Fruit fly (Drosophila melanogaster) whole organism, wandering third instar larva: ENCODE results near the gene Pdha.

Experiments used
- Abd-B ChIP-seq: fragments of >200 bp; optimal IDR thresholded peaks from 2 replicates; lab custom pipeline; 2017; ENCODE audit warnings: missing biosample characterization, missing genetic modification characterization
- CG32264 ChIP-seq: fragments of 200-800 bp; sonication (Bioruptor generic); optimal IDR thresholded peaks from 2 replicates; lab custom pipeline; 2016; ENCODE audit warnings: missing biosample characterization, missing genetic modification characterization
- CrebA ChIP-seq: fragments of 200-800 bp; sonication (Bioruptor generic); optimal IDR thresholded peaks from 2 replicates; lab custom pipeline; 2016; ENCODE audit warnings: missing biosample characterization, mild to moderate bottlenecking, missing genetic modification characterization, borderline replicate concordance
- Dfd ChIP-seq: fragments of >200 bp; optimal IDR thresholded peaks from 2 replicates; lab custom pipeline; 2017; ENCODE audit warnings: missing biosample characterization, missing genetic modification characterization
- Dif ChIP-seq: fragments of 200-275, 200-300 bp; sonication (Bioruptor generic); optimal IDR thresholded peaks from 2 replicates; lab custom pipeline; 2018; ENCODE audit warnings: missing biosample characterization, missing genetic modification characterization; ENCODE audit not compliant: partially characterized antibody
- GATAd ChIP-seq: sonication (Bioruptor generic); optimal IDR thresholded peaks from 2 replicates; lab custom pipeline; 2016; ENCODE audit warnings: missing biosample characterization, missing genetic modification characterization
- HLH106 ChIP-seq: fragments of 200-800 bp; optimal IDR thresholded peaks from 3 replicates; lab custom pipeline; 2019; ENCODE audit warnings: missing biosample characterization, mild to moderate bottlenecking, missing genetic modification characterization, moderate library complexity
- Hnf4 ChIP-seq: fragments of 200-800 bp; sonication (Bioruptor generic); optimal IDR thresholded peaks from 2 replicates; lab custom pipeline; 2016; ENCODE audit warnings: missing biosample characterization, mild to moderate bottlenecking, missing genetic modification characterization
- Hr78 ChIP-seq: fragments of >200 bp; optimal IDR thresholded peaks from 2 replicates; lab custom pipeline; 2017; ENCODE audit warnings: missing biosample characterization, missing genetic modification characterization
- Hr83 ChIP-seq: fragments of 200-300 bp; sonication (Bioruptor generic); optimal IDR thresholded peaks from 2 replicates; lab custom pipeline; 2016; ENCODE audit warnings: missing biosample characterization, mild to moderate bottlenecking, missing genetic modification characterization, moderate library complexity; ENCODE audit not compliant: poor library complexity, severe bottlenecking
- Jra ChIP-seq: sonication (Bioruptor generic); optimal IDR thresholded peaks from 2 replicates; lab custom pipeline; 2016; ENCODE audit warnings: missing biosample characterization, missing genetic modification characterization
- Mio ChIP-seq: sonication (Bioruptor generic); optimal IDR thresholded peaks from 2 replicates; lab custom pipeline; 2016; ENCODE audit warnings: missing biosample characterization, missing genetic modification characterization
- Myc ChIP-seq: fragments of >200 bp; optimal IDR thresholded peaks from 2 replicates; lab custom pipeline; 2017
- N ChIP-seq: fragments of >200 bp; optimal IDR thresholded peaks from 2 replicates; lab custom pipeline; 2018; ENCODE audit warnings: missing biosample characterization, missing external identifiers, missing genetic modification characterization
- OdsH ChIP-seq: fragments of 200-800 bp; sonication (Bioruptor generic); optimal IDR thresholded peaks from 2 replicates; lab custom pipeline; 2016; ENCODE audit warnings: missing biosample characterization, mild to moderate bottlenecking, missing genetic modification characterization
- Rel ChIP-seq, 2 experiments: fragments of 200-800 bp; sonication (Bioruptor generic) in 1 of 2; optimal IDR thresholded peaks; 2 replicates in 1 of 2; 3 replicates in 1 of 2; lab custom pipeline; 2016 to 2019; ENCODE audit warnings: mild to moderate bottlenecking in 2 of 2, missing biosample characterization in 2 of 2, missing genetic modification characterization in 2 of 2, moderate library complexity in 1 of 2
- Sp1 ChIP-seq: fragments of 200-800 bp; sonication (Bioruptor generic); optimal IDR thresholded peaks from 3 replicates; lab custom pipeline; 2019; ENCODE audit warnings: missing biosample characterization, mild to moderate bottlenecking, missing genetic modification characterization, moderate library complexity
- Vsx2 ChIP-seq: fragments of 200-300, 225-300 bp; sonication (Bioruptor generic); optimal IDR thresholded peaks from 2 replicates; lab custom pipeline; 2018; ENCODE audit warnings: missing biosample characterization, missing genetic modification characterization; ENCODE audit not compliant: partially characterized antibody
- br ChIP-seq: fragments of 200-800 bp; sonication (Bioruptor generic); optimal IDR thresholded peaks from 2 replicates; lab custom pipeline; 2016; ENCODE audit warnings: missing biosample characterization, missing genetic modification characterization
- dl ChIP-seq, 2 experiments: fragments of 175-275, 200-275 bp in 1 of 2; fragments of 200-275 bp in 1 of 2; sonication (Bioruptor generic); optimal IDR thresholded peaks; lab custom pipeline; 2018; ENCODE audit warnings: mild to moderate bottlenecking in 2 of 2, missing biosample characterization in 2 of 2, missing genetic modification characterization in 2 of 2, moderate library complexity in 2 of 2; ENCODE audit not compliant: partially characterized antibody in 2 of 2, insufficient read depth in 1 of 2
- dmrt93B ChIP-seq: fragments of 200-800 bp; sonication (Bioruptor generic); optimal IDR thresholded peaks from 2 replicates; lab custom pipeline; 2018; ENCODE audit warnings: missing biosample characterization, mild to moderate bottlenecking, missing genetic modification characterization
- dsf ChIP-seq: sonication (Bioruptor generic); optimal IDR thresholded peaks from 2 replicates; lab custom pipeline; 2016; ENCODE audit warnings: missing biosample characterization, missing genetic modification characterization, borderline replicate concordance
- ey ChIP-seq: fragments of 200-800 bp; sonication (Bioruptor generic); optimal IDR thresholded peaks from 2 replicates; lab custom pipeline; 2016; ENCODE audit warnings: missing biosample characterization, missing genetic modification characterization
- foxo ChIP-seq, 2 experiments: fragments of 200-800 bp; sonication (Bioruptor generic); optimal IDR thresholded peaks; 2 replicates in 1 of 2; 3 replicates in 1 of 2; lab custom pipeline; 2016 to 2017; ENCODE audit warnings: missing biosample characterization in 2 of 2, missing genetic modification characterization in 2 of 2
- fru ChIP-seq: fragments of 200-800 bp; sonication (Bioruptor generic); optimal IDR thresholded peaks from 3 replicates; lab custom pipeline; 2016; ENCODE audit warnings: missing biosample characterization, mild to moderate bottlenecking, missing genetic modification characterization
- h ChIP-seq: fragments of 200-800 bp; sonication (Bioruptor generic); optimal IDR thresholded peaks from 3 replicates; lab custom pipeline; 2016; ENCODE audit warnings: missing biosample characterization, mild to moderate bottlenecking, missing genetic modification characterization
- lola ChIP-seq: fragments of >200 bp; optimal IDR thresholded peaks from 2 replicates; lab custom pipeline; 2017; ENCODE audit warnings: missing biosample characterization, missing genetic modification characterization
- pan ChIP-seq: fragments of >200 bp; optimal IDR thresholded peaks from 2 replicates; lab custom pipeline; 2017
- psq ChIP-seq: fragments of 200-800 bp; sonication (Bioruptor generic); optimal IDR thresholded peaks from 3 replicates; lab custom pipeline; 2017; ENCODE audit warnings: missing biosample characterization, mild to moderate bottlenecking, missing genetic modification characterization, moderate library complexity
- rgr ChIP-seq: fragments of 200-800 bp; sonication (Bioruptor generic); optimal IDR thresholded peaks from 3 replicates; lab custom pipeline; 2016; ENCODE audit warnings: missing biosample characterization, mild to moderate bottlenecking, missing genetic modification characterization
- sage ChIP-seq: fragments of 200-800 bp; sonication (Bioruptor generic); optimal IDR thresholded peaks from 2 replicates; lab custom pipeline; 2016; ENCODE audit warnings: missing biosample characterization, mild to moderate bottlenecking, missing genetic modification characterization
- sv ChIP-seq: fragments of 200-800 bp; sonication (Bioruptor generic); optimal IDR thresholded peaks from 3 replicates; lab custom pipeline; 2016; ENCODE audit warnings: missing biosample characterization, missing genetic modification characterization
- tai ChIP-seq: sonication (Bioruptor generic); optimal IDR thresholded peaks from 2 replicates; lab custom pipeline; 2016; ENCODE audit warnings: missing biosample characterization, missing genetic modification characterization
- usp ChIP-seq: fragments of >200 bp; optimal IDR thresholded peaks from 2 replicates; lab custom pipeline; 2017; ENCODE audit warnings: missing biosample characterization, missing genetic modification characterization
- woc ChIP-seq: sonication (Bioruptor generic); optimal IDR thresholded peaks from 2 replicates; lab custom pipeline; 2016; ENCODE audit warnings: missing biosample characterization, mild to moderate bottlenecking, missing genetic modification characterization

The Pdha gene

dm6 chrX:4678146-4678912 is 23.8 kb upstream of the Pdha start:
- TF ChIP-seq Rel (GFP tag; optimal IDR thresholded peaks at IDR 0.05; lab: Kevin White, UChicago) (no peak), Rel (tag; optimal IDR thresholded peaks at IDR 0.05; lab: Kevin White, UChicago) (peak; percentile 15), GATAd (GFP tag; lab: Kevin White, UChicago) (peak; percentile 4), rgr (no peak), lola (GFP tag; lab: Kevin White, UChicago) (no peak)
- TF ChIP-seq, all 38 proteins: peak for 2

dm6 chrX:4678913-4679812 is 22.9 kb upstream of the Pdha start, which contains the start of gene fzr:
Gene fzr, minus strand, starts transcription at chrX:4679537.
- TF ChIP-seq rgr (no peak), Rel (GFP tag; optimal IDR thresholded peaks at IDR 0.05; lab: Kevin White, UChicago) (no peak), Rel (tag; optimal IDR thresholded peaks at IDR 0.05; lab: Kevin White, UChicago) (peak; percentile 38), Myc (lab: Kevin White, UChicago) (peak; percentile 69), Dfd (GFP tag; lab: Kevin White, UChicago) (no peak)

- TF ChIP-seq ey (GFP tag; lab: Kevin White, UChicago) (peak; percentile 52), woc (peak; percentile 54), dmrt93B (GFP tag; lab: Kevin White, UChicago) (peak; percentile 13), psq (GFP tag; lab: Kevin White, UChicago) (peak; percentile 10), h (peak; percentile 53), sv (GFP tag; lab: Kevin White, UChicago) (peak; percentile 12), CG32264 (GFP tag; lab: Kevin White, UChicago) (no peak), HLH106 (peak; percentile 52), usp (no peak), foxo (GFP tag; optimal IDR thresholded peaks at IDR 0.05; lab: Kevin White, UChicago) (peak in 1 of 2 experiments; percentile 59), OdsH (GFP tag; lab: Kevin White, UChicago) (peak; percentile 54), Jra (GFP tag; lab: Kevin White, UChicago) (peak; percentile 35), GATAd (GFP tag; lab: Kevin White, UChicago) (no peak), rgr (peak; percentile 46), br (peak; percentile 27), Sp1 (GFP tag; lab: Kevin White, UChicago) (peak; percentile 50), N (GFP tag; lab: Kevin White, UChicago) (no peak), fru (GFP tag; lab: Kevin White, UChicago) (peak; percentile 35), Hnf4 (GFP tag; lab: Kevin White, UChicago) (peak; percentile 51)
Measured at dm6 chrX:4679813-4680381, 22.2 kb upstream of the Pdha start.

- peak; percentile 24 to 36 for TF ChIP-seq dl (GFP tag; optimal IDR thresholded peaks at IDR 0.05; lab: Kevin White, UChicago; ENCODE audit: insufficient read depth in 1 of 2, partially characterized antibody in 2 of 2)
- peak; percentile 36 for TF ChIP-seq sage (GFP tag; lab: Kevin White, UChicago)
- TF ChIP-seq Hr83 (GFP tag; lab: Kevin White, UChicago) = peak; percentile 86
- no peak for TF ChIP-seq CrebA (GFP tag; lab: Kevin White, UChicago)
- TF ChIP-seq GATAd (GFP tag; lab: Kevin White, UChicago) = peak; percentile 19
- TF ChIP-seq sv (GFP tag; lab: Kevin White, UChicago) = peak; percentile 69
- TF ChIP-seq br = peak; percentile 87
- peak; percentile 88 for TF ChIP-seq tai (GFP tag; lab: Kevin White, UChicago)
- TF ChIP-seq lola (GFP tag; lab: Kevin White, UChicago) = no peak
- no peak for TF ChIP-seq usp
- TF ChIP-seq ey (GFP tag; lab: Kevin White, UChicago) = peak; percentile 89
- TF ChIP-seq Mio = peak; percentile 55
- no peak for TF ChIP-seq pan
- TF ChIP-seq h = peak; percentile 89
- TF ChIP-seq psq (GFP tag; lab: Kevin White, UChicago) = peak; percentile 75
- peak; percentile 76 for TF ChIP-seq woc
- peak; percentile 69 for TF ChIP-seq dsf (GFP tag; lab: Kevin White, UChicago)
- TF ChIP-seq Vsx2 (GFP tag; lab: Kevin White, UChicago) = no peak
- TF ChIP-seq Jra (GFP tag; lab: Kevin White, UChicago) = peak; percentile 96
- TF ChIP-seq Abd-B (GFP tag; lab: Kevin White, UChicago) = no peak
- TF ChIP-seq Hnf4 (GFP tag; lab: Kevin White, UChicago) = peak; percentile 88
- peak in 1 of 2 experiments; percentile 91 for TF ChIP-seq foxo (GFP tag; optimal IDR thresholded peaks at IDR 0.05; lab: Kevin White, UChicago)
- peak; percentile 84 for TF ChIP-seq Sp1 (GFP tag; lab: Kevin White, UChicago)
- TF ChIP-seq OdsH (GFP tag; lab: Kevin White, UChicago) = peak; percentile 79
- no peak for TF ChIP-seq Dfd (GFP tag; lab: Kevin White, UChicago)
- TF ChIP-seq HLH106 = peak; percentile 89
- no peak for TF ChIP-seq Rel (GFP tag; optimal IDR thresholded peaks at IDR 0.05; lab: Kevin White, UChicago)
- peak; percentile 100 for TF ChIP-seq Rel (tag; optimal IDR thresholded peaks at IDR 0.05; lab: Kevin White, UChicago)
- TF ChIP-seq Hr78 (GFP tag; lab: Kevin White, UChicago) = no peak
- TF ChIP-seq Dif (GFP tag; lab: Kevin White, UChicago) = peak; percentile 54
- TF ChIP-seq CG32264 (GFP tag; lab: Kevin White, UChicago) = peak; percentile 68
Measured at dm6 chrX:4684444-4684924, 17.6 kb upstream of the Pdha start.
